Worm (Caenorhabditis elegans): ENCODE data around the gene pac-1.

- TF ChIP-seq him-1 (tag; optimal IDR thresholded peaks at IDR 0.05) (no peak), attf-5 (GFP tag; optimal IDR thresholded peaks at IDR 0.05) (no peak), lin-26 (GFP tag; IDR thresholded peaks at IDR 0.05) (no peak), F49E8.2 (tag; optimal IDR thresholded peaks at IDR 0.05; ENCODE audit: insufficient read depth) (no peak), mcd-1 (GFP tag; IDR thresholded peaks at IDR 0.05) (no peak; the same call in 1 of the 2 replicates), die-1 (tag; optimal IDR thresholded peaks at IDR 0.05) (no peak), ccch-3 (GFP tag; optimal IDR thresholded peaks at IDR 0.05) (no peak), ztf-3 (GFP tag; optimal IDR thresholded peaks at IDR 0.05) (no peak), aptf-2 (GFP tag; conservative IDR thresholded peaks at IDR 0.05) (no peak), unc-130 (GFP tag; optimal IDR thresholded peaks at IDR 0.05) (no peak), hsf-1 (GFP tag; IDR thresholded peaks at IDR 0.05) (no peak), sea-2 (GFP tag; IDR thresholded peaks at IDR 0.05) (no peak), dpl-1 (GFP tag; optimal IDR thresholded peaks at IDR 0.05) (no peak), Y56A3A.18 (GFP tag; IDR thresholded peaks at IDR 0.05) (no peak)
These were observed 15.4 kb upstream of the pac-1 start for ce11 chrIII:8479322-8479864.

Measured in whole organism, young adult.